Worm (Caenorhabditis elegans): ENCODE data around the gene Y53F4B.14.

- no peak for TF ChIP-seq nhr-23 (tag; optimal IDR thresholded peaks at IDR 0.05)
- no peak for TF ChIP-seq blmp-1 (tag; optimal IDR thresholded peaks at IDR 0.05; ENCODE audit: insufficient read depth)
- no peak for TF ChIP-seq lin-11 (tag; optimal IDR thresholded peaks at IDR 0.05)
- TF ChIP-seq ztf-11 (tag; optimal IDR thresholded peaks at IDR 0.05), result no peak
- no peak for TF ChIP-seq dmd-4 (tag; optimal IDR thresholded peaks at IDR 0.05)
- TF ChIP-seq ZK546.5 (tag; optimal IDR thresholded peaks at IDR 0.05), result no peak
- TF ChIP-seq sem-4 (tag; optimal IDR thresholded peaks at IDR 0.05), result no peak
- no peak for TF ChIP-seq ztf-4 (tag; optimal IDR thresholded peaks at IDR 0.05)
- no peak for TF ChIP-seq peb-1 (tag; optimal IDR thresholded peaks at IDR 0.05)
- TF ChIP-seq nhr-237 (tag; optimal IDR thresholded peaks at IDR 0.05), result no peak
- TF ChIP-seq unc-55 (GFP tag; optimal IDR thresholded peaks at IDR 0.05), result no peak
- TF ChIP-seq unc-62 (GFP tag; optimal IDR thresholded peaks at IDR 0.05), result no peak
Observed at ce11 chrII:15074760-15075159, 37.0 kb downstream of the Y53F4B.14 start.

Data from whole organism, L2 larva.